Worm (Caenorhabditis elegans): Measurements from ENCODE around the gene mrpl-10.

DNA sequence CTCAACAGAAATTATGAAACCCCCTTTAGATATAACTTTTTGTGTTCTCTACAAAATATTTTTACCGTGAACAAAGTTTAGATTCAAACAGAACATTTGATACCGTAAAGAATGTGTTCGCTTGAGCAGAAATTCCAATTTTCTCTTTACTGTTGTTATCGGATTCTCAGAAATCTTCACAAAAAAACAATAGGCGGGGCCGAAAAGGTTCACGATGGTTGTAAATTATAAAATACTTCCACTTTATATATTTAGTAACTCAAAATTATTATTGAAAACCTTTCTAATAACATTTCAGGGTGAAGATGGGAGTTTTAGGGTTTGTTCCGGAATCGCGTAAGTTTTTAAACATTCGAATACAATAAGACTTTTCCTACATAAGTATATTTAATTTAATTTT, 40.2 kb downstream of the mrpl-10 start, which contains the start of gene nlp-5:
- TF ChIP-seq unc-62 (GFP tag; optimal IDR thresholded peaks at IDR 0.05) = no peak
- no peak for TF ChIP-seq lin-13 (tag; optimal IDR thresholded peaks at IDR 0.05)
- TF ChIP-seq elt-3 (tag; optimal IDR thresholded peaks at IDR 0.05) = no peak
- TF ChIP-seq pha-4 (tag; optimal IDR thresholded peaks at IDR 0.05) = no peak
- TF ChIP-seq unc-39 (tag; optimal IDR thresholded peaks at IDR 0.05) = no peak
- no peak for TF ChIP-seq blmp-1 (tag; optimal IDR thresholded peaks at IDR 0.05)
- no peak for TF ChIP-seq nhr-76 (tag; optimal IDR thresholded peaks at IDR 0.05)
- TF ChIP-seq snpc-4 (tag; optimal IDR thresholded peaks at IDR 0.05) = no peak

Measured in whole organism, mixed stage, embryonic.